Fruit fly (Drosophila melanogaster) ovary, adult (tissue): ENCODE data around the gene CG10866.
A peak's percentile ranks its signal among the peaks of the same experiment; 100 is the strongest.

ENCODE experiments used
- CG17801 ChIP-seq: fragments of 200-800 bp; optimal IDR thresholded peaks from 2 replicates; lab custom pipeline; 2019; ENCODE audit warnings: missing biosample characterization, mild to moderate bottlenecking, missing genetic modification characterization, moderate library complexity; ENCODE audit not compliant: partially characterized antibody

The CG10866 gene

DNA sequence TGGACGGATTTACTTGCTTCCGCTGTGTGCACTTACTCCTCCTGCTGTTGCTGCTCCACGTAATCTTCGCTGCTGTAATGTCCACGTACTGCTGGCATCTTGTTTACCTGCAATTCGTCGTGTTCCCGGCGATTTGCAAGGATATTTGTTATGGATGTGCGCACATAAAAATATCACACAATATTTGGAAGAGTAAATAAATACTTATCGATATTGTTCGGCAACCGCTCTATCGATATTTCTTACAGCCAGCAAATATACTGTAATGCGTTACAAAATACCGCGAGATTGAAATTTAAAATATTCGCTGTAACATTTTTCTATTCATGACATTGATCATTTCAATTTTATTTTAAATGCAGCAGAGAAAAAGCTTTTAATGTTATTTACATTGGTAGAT, at the start of gene CG10866:
TSS of gene CG10866 (minus strand) at position 187 of the 400 bp plus-strand sequence.
- peak; percentile 7 for TF ChIP-seq CG17801 (GFP tag; lab: Kevin White, UChicago)

DNA sequence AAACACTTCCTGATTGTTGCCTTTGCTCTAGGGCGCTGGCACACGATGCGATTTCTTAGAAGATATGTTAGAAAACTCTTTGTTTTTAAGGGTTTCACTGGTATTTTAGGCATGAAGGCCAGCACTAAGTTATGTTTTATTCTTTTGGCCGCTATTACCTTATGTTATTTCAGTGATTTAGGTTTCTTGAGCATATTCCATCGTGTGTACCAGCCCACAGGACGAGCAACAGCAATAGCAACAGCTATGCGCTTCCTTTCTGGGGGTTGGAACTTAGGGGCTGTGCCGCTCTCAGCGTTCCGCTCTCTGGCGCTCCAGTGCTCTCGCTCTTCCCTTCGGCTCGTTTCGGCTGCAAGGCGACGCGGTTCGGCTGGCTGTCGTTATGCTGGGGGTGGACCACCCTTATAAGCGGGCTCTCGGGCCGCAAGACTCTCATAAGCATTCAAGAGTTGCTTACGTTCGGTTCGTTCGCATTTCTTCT, 45.7 kb upstream of the CG10866 start, which contains the start of gene scrt:
TSS of gene scrt (plus strand) at position 431 of the 481 bp plus-strand sequence.
- TF ChIP-seq CG17801 (GFP tag; lab: Kevin White, UChicago) = no peak

DNA sequence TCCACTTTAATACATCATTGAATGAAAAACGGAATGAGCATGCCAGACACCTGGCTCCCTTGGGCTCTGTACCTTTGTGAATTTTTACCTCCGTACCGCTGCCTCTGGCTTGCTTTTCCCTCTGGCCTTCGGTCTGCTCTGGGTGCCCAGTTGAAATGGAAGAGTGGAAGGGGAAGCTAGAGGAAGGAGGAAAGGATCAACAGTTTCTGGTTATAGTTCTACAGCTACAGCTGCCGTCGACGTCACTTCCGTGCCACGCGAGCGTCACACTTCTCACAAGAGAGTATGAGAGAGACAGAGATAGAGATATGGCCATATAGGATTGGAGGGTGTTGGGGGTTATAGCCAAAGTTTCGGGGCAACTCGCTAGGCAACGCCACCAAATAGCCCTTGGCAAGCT, 42.2 kb upstream of the CG10866 start:
- no peak for TF ChIP-seq CG17801 (GFP tag; lab: Kevin White, UChicago)

DNA sequence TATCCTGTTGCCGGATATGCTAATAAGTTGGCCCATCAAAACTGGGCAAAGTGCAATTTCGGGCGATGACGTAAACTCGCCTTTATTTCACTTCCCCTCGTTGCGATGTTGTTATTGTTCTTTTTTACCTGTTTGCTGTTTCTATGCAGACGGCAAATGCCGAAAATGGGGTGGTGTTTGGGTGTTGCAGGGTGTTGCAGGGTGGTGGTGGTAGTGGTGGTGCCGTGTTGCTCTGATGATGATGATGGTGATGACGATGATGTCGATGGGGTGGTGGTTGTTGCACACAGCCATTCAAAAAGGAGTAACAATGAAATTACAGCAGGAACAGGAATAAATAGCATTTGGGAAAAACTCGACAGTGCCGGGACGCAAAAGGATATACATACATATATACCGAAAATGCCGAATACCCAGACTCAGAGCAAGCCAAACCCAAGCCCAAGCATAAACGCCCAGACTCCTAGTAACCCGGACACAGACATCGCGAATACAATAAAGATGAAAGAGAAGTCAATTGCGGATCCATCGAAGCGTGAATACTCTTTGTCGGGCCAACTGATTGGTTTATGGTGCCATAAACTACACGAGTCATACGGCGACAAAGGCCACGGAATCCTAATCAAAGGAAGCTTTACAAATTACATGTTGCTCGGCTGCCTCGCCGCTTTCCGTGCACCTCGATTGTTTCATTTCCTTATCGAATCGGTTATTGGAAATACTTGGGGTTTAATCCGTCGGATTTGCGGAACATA, 41.1 kb upstream of the CG10866 start:
- no peak for TF ChIP-seq CG17801 (GFP tag; lab: Kevin White, UChicago)

DNA sequence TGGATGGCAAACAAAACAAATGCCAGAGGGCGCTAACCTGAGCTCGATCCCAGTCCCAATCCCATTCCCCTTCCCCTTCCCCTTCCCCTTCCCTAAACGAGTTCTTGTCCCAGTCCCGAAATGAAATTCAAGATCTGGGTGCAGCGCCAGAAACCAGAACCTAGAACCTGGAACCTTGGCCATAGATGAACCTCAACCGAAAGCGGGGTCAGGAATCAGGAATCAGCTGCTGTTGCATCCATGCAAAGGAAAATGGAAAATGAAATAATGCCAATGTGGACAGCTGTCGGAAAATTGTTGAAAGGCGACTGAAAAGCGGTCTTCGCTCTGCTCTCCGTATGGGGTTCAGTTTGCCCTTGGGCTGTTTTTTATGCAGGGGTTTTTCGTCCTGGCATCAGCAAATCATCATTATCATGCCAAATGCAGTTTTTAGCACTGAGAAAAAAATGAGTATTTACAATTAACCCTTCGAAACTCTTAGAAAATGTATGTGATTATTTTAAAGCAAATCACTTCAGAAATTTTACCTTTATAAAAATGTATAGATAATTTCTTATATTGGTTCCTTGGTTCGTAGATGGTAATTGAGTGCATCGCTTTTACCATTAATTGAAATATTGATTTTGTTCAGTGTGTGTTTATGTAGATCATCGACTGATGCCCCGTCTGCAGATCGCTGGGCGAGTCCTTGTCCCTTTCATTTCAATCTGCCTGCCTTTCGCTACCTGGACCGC, 40.0 kb upstream of the CG10866 start:
- no peak for TF ChIP-seq CG17801 (GFP tag; lab: Kevin White, UChicago)

DNA sequence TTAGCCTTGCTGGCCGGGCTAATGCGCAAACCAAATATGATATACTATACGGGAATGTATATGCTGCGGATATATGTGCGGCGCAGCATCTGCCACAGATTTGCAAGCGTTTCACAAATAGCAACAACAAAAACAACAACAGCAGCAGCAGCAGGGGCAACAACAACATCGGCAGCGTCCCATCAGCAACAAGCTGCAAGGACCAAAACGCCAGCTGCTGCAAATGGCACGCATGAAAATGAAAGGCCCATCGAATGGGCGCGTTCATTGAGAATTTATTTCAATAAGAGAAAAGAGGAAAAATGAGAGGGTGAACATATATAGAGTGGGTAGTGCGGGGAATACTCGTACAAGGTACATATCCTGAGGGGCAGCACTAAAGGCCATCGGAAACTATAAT, 38.6 kb upstream of the CG10866 start:
- TF ChIP-seq CG17801 (GFP tag; lab: Kevin White, UChicago) = no peak

DNA sequence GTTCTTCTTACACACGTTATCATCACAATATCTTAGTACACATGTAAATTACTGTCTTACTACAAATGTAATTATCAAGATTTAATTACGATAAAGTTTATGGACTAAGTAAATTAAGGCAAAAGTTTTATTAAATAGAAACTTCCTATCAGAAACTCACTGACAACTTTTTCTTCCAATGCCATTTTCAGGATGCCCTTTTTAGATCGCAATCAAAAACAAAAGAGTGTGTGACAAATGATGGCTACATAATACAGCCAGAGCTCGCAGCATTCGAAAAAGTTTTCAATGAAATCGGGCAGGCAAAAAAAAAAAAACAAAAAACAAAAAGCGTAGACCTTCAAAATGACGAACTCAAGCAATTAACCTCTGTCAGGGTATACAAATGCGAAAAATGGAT, 34.8 kb upstream of the CG10866 start, which contains the start of gene CG43915:
TSS of gene CG43915 (plus strand) at position 301 of the 400 bp plus-strand sequence.
- no peak for TF ChIP-seq CG17801 (GFP tag; lab: Kevin White, UChicago)

DNA sequence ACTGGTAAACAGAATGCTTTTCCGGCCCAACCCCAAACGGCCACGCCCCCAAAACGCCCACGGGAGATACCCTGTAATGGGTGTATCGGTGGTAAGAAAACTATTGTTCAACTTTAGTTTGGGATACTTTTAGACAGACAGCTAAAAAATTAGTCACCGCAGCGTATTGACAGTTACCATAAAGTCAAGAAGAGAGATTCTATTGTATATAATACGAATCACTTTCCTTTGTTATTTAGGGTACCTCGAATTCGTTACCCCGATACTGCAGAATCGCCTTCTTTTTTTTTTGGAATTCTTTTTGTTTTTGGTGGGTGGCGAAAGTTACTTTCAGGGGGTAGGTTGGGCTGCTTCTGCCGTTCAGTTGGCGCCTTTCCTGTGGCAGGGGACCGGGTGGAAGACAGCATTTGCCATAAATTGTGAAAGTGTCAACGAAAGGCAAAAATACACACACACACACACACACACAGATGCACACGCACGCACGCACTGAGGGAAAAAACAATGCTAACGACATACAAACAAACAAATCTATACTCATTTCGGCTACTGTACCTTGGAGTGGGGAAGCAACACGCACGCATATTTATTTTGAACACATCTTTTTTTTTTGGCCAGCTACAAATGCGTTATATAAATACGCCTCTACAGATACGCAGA, 32.7 kb upstream of the CG10866 start:
- no peak for TF ChIP-seq CG17801 (GFP tag; lab: Kevin White, UChicago)

DNA sequence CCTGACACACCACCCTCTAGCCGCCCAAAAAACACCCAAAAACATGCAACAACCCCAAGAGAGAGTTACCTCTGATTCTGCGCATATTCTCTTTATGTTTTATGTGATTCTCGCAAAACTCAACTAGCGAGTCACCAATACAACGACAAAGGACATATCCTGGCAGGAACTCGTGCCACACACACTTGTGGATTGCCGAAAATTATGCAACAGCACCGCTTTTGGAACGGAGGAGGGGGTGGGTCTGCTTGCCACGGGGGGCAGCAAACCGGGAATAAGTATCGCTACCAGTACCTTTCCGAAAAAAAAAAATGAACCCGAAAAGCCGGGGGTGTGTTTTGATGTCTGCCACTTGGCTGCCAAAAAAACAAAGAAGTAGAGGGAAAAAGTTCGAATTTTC, 27.3 kb upstream of the CG10866 start:
- no peak for TF ChIP-seq CG17801 (GFP tag; lab: Kevin White, UChicago)

DNA sequence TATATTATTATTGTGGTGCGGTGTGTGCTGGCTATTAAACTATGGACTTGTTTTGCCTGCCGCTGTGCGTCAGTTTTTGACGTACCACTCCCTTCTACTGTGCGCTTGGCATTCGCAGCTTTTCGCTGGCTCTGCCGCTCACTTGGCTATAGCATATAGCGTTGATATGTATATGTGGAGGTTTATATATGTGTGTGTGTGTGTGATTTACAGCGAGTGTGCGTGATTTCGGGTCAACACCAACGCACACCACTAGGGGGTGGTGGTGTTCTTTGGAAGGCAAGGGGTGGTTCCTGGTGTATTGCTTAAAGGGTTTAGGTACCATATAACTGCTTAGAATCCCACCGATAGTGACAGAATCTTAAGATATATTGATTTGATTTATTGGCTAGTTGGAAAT, 26.9 kb upstream of the CG10866 start, which contains the start of gene CG12605:
TSS of gene CG12605 (minus strand) at position 101 of the 400 bp plus-strand sequence.
- TF ChIP-seq CG17801 (GFP tag; lab: Kevin White, UChicago) = no peak

DNA sequence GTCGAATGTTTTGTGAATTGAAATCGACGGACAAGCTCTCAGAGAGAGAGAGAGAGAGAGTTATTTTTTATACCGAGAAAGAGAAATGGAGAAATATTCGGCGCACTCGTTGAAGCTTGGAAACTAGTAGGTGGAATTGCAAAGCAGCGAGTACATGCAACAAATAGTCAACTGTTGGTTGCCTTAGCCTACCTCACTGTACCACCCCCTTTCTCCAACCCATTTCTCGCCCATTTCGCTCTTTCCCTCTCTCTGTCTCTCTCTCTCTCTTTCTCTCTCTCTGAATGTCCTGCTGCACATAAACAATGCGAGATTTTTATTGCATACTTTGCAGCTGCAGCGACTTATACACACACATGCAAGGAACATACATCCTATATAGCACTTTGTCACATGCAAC, 26.2 kb upstream of the CG10866 start:
- TF ChIP-seq CG17801 (GFP tag; lab: Kevin White, UChicago) = no peak

DNA sequence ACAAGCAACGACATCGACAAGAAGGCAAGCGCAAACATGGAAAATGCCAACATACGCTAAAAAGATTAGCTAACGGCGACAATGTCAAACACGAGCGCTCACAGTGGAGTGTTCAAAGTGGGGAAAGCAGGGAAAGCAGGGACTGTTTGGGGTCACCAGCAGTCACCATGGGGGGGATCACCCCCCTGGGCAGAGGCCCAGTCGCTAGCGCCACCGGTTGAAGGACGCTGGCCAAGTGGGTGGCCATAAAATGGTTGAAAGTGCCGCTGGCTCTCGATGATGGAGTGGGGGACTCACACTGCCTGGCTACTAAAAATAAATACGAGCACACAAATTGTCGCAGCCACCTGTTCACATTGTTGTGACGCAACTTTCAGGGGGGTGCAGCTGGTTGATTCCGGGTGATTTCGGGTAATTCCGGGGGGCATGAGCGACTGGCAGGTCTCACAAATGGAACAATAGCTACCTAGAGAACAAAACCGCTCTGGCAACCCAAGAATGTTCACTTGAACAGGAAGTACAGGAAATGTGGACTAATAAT, 23.2 kb upstream of the CG10866 start:
- no peak for TF ChIP-seq CG17801 (GFP tag; lab: Kevin White, UChicago)

DNA sequence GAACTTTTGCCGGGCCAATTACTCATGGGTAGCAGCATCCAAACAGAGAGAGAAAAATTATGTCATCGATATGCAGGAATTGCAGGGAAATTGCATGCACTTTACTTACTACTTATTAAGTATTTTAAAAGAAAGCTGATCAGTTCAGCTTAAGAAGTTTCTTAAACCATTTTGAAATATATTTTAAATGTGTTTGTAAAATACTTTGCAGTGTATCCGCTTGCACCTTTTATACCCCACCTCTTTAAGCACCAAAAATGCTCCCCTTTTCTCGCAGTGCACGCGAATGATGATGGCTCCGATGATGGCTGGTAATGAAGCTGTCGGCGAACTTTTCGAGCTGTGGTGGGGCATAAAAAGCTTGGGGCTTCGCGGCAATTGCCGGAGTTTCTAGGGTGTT, 14.7 kb upstream of the CG10866 start, which contains the start of gene CG14984:
TSS of gene CG14984 (minus strand) at position 83 of the 400 bp plus-strand sequence.
- TF ChIP-seq CG17801 (GFP tag; lab: Kevin White, UChicago) = no peak

DNA sequence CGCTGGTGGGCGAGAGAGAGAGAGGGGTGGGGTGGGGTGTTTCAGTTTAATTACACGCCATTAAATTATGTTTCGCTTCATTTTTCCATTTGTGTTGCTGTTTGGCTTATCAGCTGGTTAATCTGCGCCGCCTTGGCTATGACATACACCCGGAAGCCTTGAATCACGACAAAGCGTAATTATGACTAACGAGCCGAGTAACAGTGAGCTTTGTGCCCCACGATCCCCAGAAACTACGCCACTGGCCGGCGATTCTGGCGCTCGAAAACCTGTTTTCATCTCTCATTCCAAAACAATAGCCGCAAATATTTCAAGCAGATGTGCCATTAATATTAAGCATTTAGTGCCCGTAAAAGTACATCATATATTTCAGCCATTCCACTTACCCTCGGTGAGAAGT, 14.1 kb upstream of the CG10866 start:
- TF ChIP-seq CG17801 (GFP tag; lab: Kevin White, UChicago) = no peak

DNA sequence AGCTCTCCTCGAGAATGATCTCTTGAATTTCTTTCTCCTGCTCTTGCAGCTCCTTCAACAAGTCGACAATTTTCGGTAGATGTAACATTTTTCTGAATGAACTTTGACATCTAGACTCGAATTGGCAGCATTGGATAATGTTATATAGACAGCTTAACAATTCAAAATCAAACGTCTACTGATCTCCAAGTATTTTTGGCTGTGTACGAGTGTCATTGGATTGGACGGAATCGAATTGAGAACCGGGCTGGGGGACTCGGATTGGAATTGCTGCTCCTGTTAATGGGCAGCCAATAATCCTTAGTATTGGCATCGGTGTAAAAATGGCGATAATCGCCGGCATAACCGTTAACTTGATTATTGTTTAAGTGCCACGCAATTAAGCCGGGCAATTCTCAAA, 11.4 kb upstream of the CG10866 start, which contains the start of gene CG14983:
TSS of gene CG14983 (minus strand) at position 101 of the 400 bp plus-strand sequence.
- TF ChIP-seq CG17801 (GFP tag; lab: Kevin White, UChicago) = no peak
